Worm (Caenorhabditis elegans) whole organism, L1 larva: ENCODE data around the gene ZK470.2.

Source experiments
- ama-1 ChIP-seq: fragments of 150-350 bp; optimal IDR thresholded peaks from 2 replicates; lab custom pipeline; 2014
- dpl-1 ChIP-seq, 3 experiments: fragments of 150-350 bp in 2 of 3; sonication (generic microtip) in 1 of 3; optimal IDR thresholded peaks; 2 replicates each; lab custom pipeline; 2014 to 2017; ENCODE audit warnings: missing biosample characterization in 3 of 3, missing genetic modification characterization in 3 of 3, missing genetic modification reagents in 3 of 3
- hlh-17 ChIP-seq: fragments of 200-800 bp; sonication (Bioruptor generic); optimal IDR thresholded peaks from 2 replicates; lab custom pipeline; 2018; ENCODE audit warnings: missing genetic modification characterization, mild to moderate bottlenecking, missing compliant biosample characterization, moderate library complexity, borderline replicate concordance
- lin-39 ChIP-seq: fragments of 150-350 bp; optimal IDR thresholded peaks from 2 replicates; lab custom pipeline; 2014; ENCODE audit warnings: missing biosample characterization, missing genetic modification reagents, missing genetic modification characterization
- mdl-1 ChIP-seq, 2 experiments: fragments of 150-350 bp; optimal IDR thresholded peaks; 2 replicates each; lab custom pipeline; 2014 to 2017; ENCODE audit warnings: missing biosample characterization in 2 of 2, missing genetic modification characterization in 2 of 2, inconsistent platforms in 1 of 2
- nhr-11 ChIP-seq: fragments of 150-350 bp; optimal IDR thresholded peaks from 2 replicates; lab custom pipeline; 2014; ENCODE audit warnings: missing biosample characterization, missing genetic modification characterization
- nhr-237 ChIP-seq: fragments of 150-350 bp; optimal IDR thresholded peaks from 2 replicates; lab custom pipeline; 2014; ENCODE audit warnings: missing biosample characterization, missing genetic modification characterization
- nhr-77 ChIP-seq: fragments of 150-350 bp; optimal IDR thresholded peaks from 2 replicates; lab custom pipeline; 2014; ENCODE audit warnings: missing biosample characterization, missing genetic modification characterization
- nhr-85 ChIP-seq: sonication (generic microtip); peaks from one replicate; lab custom pipeline; 2016; ENCODE audit warnings: missing genetic modification characterization, inconsistent platforms, missing compliant biosample characterization
- zag-1 ChIP-seq: fragments of 150-350 bp; optimal IDR thresholded peaks from 2 replicates; lab custom pipeline; 2014; ENCODE audit warnings: missing biosample characterization, missing genetic modification characterization
- ztf-11 ChIP-seq, 2 experiments: sonication (generic microtip); optimal IDR thresholded peaks; 2 replicates each; lab custom pipeline; 2016 to 2017; ENCODE audit warnings: missing genetic modification characterization in 2 of 2, missing biosample characterization in 1 of 2, missing compliant biosample characterization in 1 of 2

ce11 chrX:4140755-4141417 lies 5.9 kb downstream of the ZK470.2 start:
- no peak for TF ChIP-seq nhr-77
- TF ChIP-seq nhr-237 = no peak
- no peak for TF ChIP-seq ztf-11 (tag; optimal IDR thresholded peaks at IDR 0.05; lab: Kevin White, UChicago)
- no peak for TF ChIP-seq lin-39 (tag; lab: Kevin White, UChicago)
- no peak for TF ChIP-seq dpl-1 (GFP tag; optimal IDR thresholded peaks at IDR 0.05; lab: Kevin White, UChicago)
- TF ChIP-seq zag-1 (tag; lab: Kevin White, UChicago) = no peak
- TF ChIP-seq hlh-17 (GFP tag; lab: Kevin White, UChicago) = no peak
- TF ChIP-seq ama-1 = no peak
- peak; percentile 92 for TF ChIP-seq nhr-85
- peak in 1 of 2 experiments; percentile 62 for TF ChIP-seq mdl-1 (tag; optimal IDR thresholded peaks at IDR 0.05; lab: Kevin White, UChicago)
- no peak for TF ChIP-seq nhr-11 (tag; lab: Kevin White, UChicago)
